Fruit fly (Drosophila melanogaster) whole organism, embryonic: ENCODE measurements around the gene Sbds.

ENCODE experiments used
- Aef1 ChIP-seq: fragments of 200-800 bp; sonication (Bioruptor generic); IDR thresholded peaks from 3 replicates; pipeline ENCODE4 v1.3.6; 2022; ENCODE audit warnings: missing biosample characterization, missing genetic modification characterization
- CG11504 ChIP-seq: fragments of 200-800 bp; sonication (Bioruptor generic); optimal IDR thresholded peaks from 3 replicates; lab custom pipeline; 2019; ENCODE audit warnings: missing biosample characterization, mild to moderate bottlenecking, missing genetic modification characterization, moderate library complexity
- CG12071 ChIP-seq: fragments of 200-800 bp; sonication (Bioruptor generic); optimal IDR thresholded peaks from 3 replicates; lab custom pipeline; 2018; ENCODE audit warnings: missing biosample characterization, mild to moderate bottlenecking, missing genetic modification characterization
- CG13624 ChIP-seq: fragments of 200-800 bp; sonication (Bioruptor generic); optimal IDR thresholded peaks from 2 replicates; lab custom pipeline; 2016; ENCODE audit warnings: missing biosample characterization, missing genetic modification characterization
- CG14710 ChIP-seq: fragments of 200-800 bp; sonication (Bioruptor generic); optimal IDR thresholded peaks from 3 replicates; lab custom pipeline; 2019; ENCODE audit warnings: missing biosample characterization, mild to moderate bottlenecking, missing genetic modification characterization, moderate library complexity
- CG17568 ChIP-seq: fragments of 200-800 bp; sonication (Bioruptor generic); optimal IDR thresholded peaks from 2 replicates; lab custom pipeline; 2018; ENCODE audit warnings: missing biosample characterization, mild to moderate bottlenecking, missing genetic modification characterization, moderate library complexity
- CG17829 ChIP-seq: fragments of 200-800 bp; optimal IDR thresholded peaks from 2 replicates; lab custom pipeline; 2019; ENCODE audit warnings: missing biosample characterization, mild to moderate bottlenecking, missing genetic modification characterization, moderate library complexity
- CG2875 ChIP-seq: fragments of 200-800 bp; sonication (Bioruptor generic); optimal IDR thresholded peaks from 2 replicates; lab custom pipeline; 2017; ENCODE audit warnings: missing biosample characterization, mild to moderate bottlenecking, missing genetic modification characterization, missing genetic modification reagents
- CG30431 ChIP-seq: fragments of 200-800 bp; sonication (Bioruptor generic); optimal IDR thresholded peaks from 2 replicates; lab custom pipeline; 2017; ENCODE audit warnings: missing biosample characterization, missing genetic modification characterization
- CG3065 ChIP-seq: fragments of 200-800 bp; sonication (Bioruptor generic); optimal IDR thresholded peaks from 2 replicates; lab custom pipeline; 2016; ENCODE audit warnings: missing biosample characterization, missing genetic modification characterization
- CG34224 ChIP-seq: fragments of 200-800 bp; sonication (Bioruptor generic); IDR thresholded peaks from 3 replicates; pipeline ENCODE4 v1.3.6; 2022; ENCODE audit warnings: missing biosample characterization, missing genetic modification characterization; ENCODE audit not compliant: partially characterized antibody
- CG34376 ChIP-seq: fragments of 200-800 bp; sonication (Bioruptor generic); optimal IDR thresholded peaks from 2 replicates; lab custom pipeline; 2018; ENCODE audit warnings: missing biosample characterization, mild to moderate bottlenecking, missing genetic modification characterization
- CG42726 ChIP-seq: fragments of 200-800 bp; sonication (Bioruptor generic); IDR thresholded peaks from 2 replicates; pipeline ENCODE4 v1.3.6; 2022; ENCODE audit warnings: missing biosample characterization, missing genetic modification characterization; ENCODE audit not compliant: partially characterized antibody
- CG4328 ChIP-seq: fragments of 200-800 bp; sonication (Bioruptor generic); optimal IDR thresholded peaks from 3 replicates; lab custom pipeline; 2017; ENCODE audit warnings: missing biosample characterization, missing genetic modification reagents, missing genetic modification characterization
- CG4854 ChIP-seq: fragments of 200-800 bp; sonication (Bioruptor generic); optimal IDR thresholded peaks from 2 replicates; lab custom pipeline; 2016; ENCODE audit warnings: missing biosample characterization, missing genetic modification characterization, inconsistent platforms
- CG6254 ChIP-seq: fragments of 200-800 bp; sonication (Bioruptor generic); optimal IDR thresholded peaks from 3 replicates; lab custom pipeline; 2017; ENCODE audit warnings: mild to moderate bottlenecking, missing biosample characterization, missing genetic modification reagents, missing genetic modification characterization
- CG6765 ChIP-seq: fragments of 200-800 bp; sonication (Bioruptor generic); optimal IDR thresholded peaks from 3 replicates; lab custom pipeline; 2017; ENCODE audit warnings: missing biosample characterization, mild to moderate bottlenecking, missing genetic modification characterization
- CG8359 ChIP-seq: fragments of 200-800 bp; sonication (Bioruptor generic); optimal IDR thresholded peaks from 2 replicates; lab custom pipeline; 2017; ENCODE audit warnings: missing biosample characterization, mild to moderate bottlenecking, missing genetic modification characterization, borderline replicate concordance
- CkIIα-i1 ChIP-seq: fragments of 200-800 bp; sonication (Bioruptor generic); IDR thresholded peaks from 2 replicates; pipeline ENCODE4 v1.3.6; 2022; ENCODE audit warnings: missing biosample characterization, missing genetic modification characterization
- D19A ChIP-seq: fragments of 200-800 bp; optimal IDR thresholded peaks from 3 replicates; lab custom pipeline; 2019; ENCODE audit warnings: missing biosample characterization, mild to moderate bottlenecking, missing genetic modification characterization, moderate library complexity
- Doc2 ChIP-seq: fragments of 200-800 bp; sonication (Bioruptor generic); IDR thresholded peaks from 2 replicates; pipeline ENCODE4 v1.3.6; 2022; ENCODE audit warnings: missing biosample characterization, missing genetic modification characterization
- E2f2 ChIP-seq: fragments of 200-800 bp; sonication (Bioruptor generic); IDR thresholded peaks from 2 replicates; pipeline ENCODE4 v1.3.6; 2022; ENCODE audit warnings: missing biosample characterization, missing genetic modification characterization
- Hr39 ChIP-seq: fragments of >200 bp; optimal IDR thresholded peaks from 2 replicates; lab custom pipeline; 2017
- MTF-1 ChIP-seq: fragments of 200-800 bp; sonication (Bioruptor generic); optimal IDR thresholded peaks from 2 replicates; lab custom pipeline; 2018; ENCODE audit warnings: missing biosample characterization, mild to moderate bottlenecking, missing genetic modification characterization, borderline replicate concordance
- Neu2 ChIP-seq: fragments of 200-800 bp; sonication (Bioruptor generic); optimal IDR thresholded peaks from 3 replicates; lab custom pipeline; 2016; ENCODE audit warnings: missing biosample characterization, missing genetic modification characterization, borderline replicate concordance
- PHDP ChIP-seq: fragments of 200-800 bp; sonication (Bioruptor generic); optimal IDR thresholded peaks from 3 replicates; lab custom pipeline; 2018; ENCODE audit warnings: missing biosample characterization, mild to moderate bottlenecking, missing genetic modification characterization, moderate library complexity
- Sry-β ChIP-seq: fragments of 200-800 bp; sonication (Bioruptor generic); optimal IDR thresholded peaks from 2 replicates; lab custom pipeline; 2018; ENCODE audit warnings: missing biosample characterization, mild to moderate bottlenecking, missing genetic modification characterization, moderate library complexity
- Tbp ChIP-seq: fragments of >200 bp; optimal IDR thresholded peaks from 2 replicates; lab custom pipeline; 2018; ENCODE audit warnings: missing biosample characterization, missing genetic modification characterization
- YL-1 ChIP-seq: fragments of 200-800 bp; sonication (Bioruptor generic); optimal IDR thresholded peaks from 3 replicates; lab custom pipeline; 2017; ENCODE audit warnings: missing biosample characterization, mild to moderate bottlenecking, missing genetic modification characterization
- ase ChIP-seq: fragments of 200-800 bp; sonication (Bioruptor generic); IDR thresholded peaks from 3 replicates; pipeline ENCODE4 v1.3.6; 2022; ENCODE audit warnings: missing biosample characterization, missing genetic modification characterization
- br ChIP-seq: fragments of >200 bp; optimal IDR thresholded peaks from 2 replicates; lab custom pipeline; 2017
- ci ChIP-seq: fragments of 200-800 bp; sonication (Bioruptor generic); IDR thresholded peaks from 3 replicates; pipeline ENCODE4 v1.3.6; 2022; ENCODE audit warnings: missing biosample characterization, missing genetic modification characterization
- crp ChIP-seq, 2 experiments: fragments of 200-800 bp; sonication (Bioruptor generic); optimal IDR thresholded peaks; 2 replicates in 1 of 2; 3 replicates in 1 of 2; lab custom pipeline; 2017; ENCODE audit warnings: missing biosample characterization in 2 of 2, missing genetic modification characterization in 2 of 2, mild to moderate bottlenecking in 1 of 2, moderate library complexity in 1 of 2
- cwo ChIP-seq: fragments of 200-800 bp; sonication (Bioruptor generic); optimal IDR thresholded peaks from 3 replicates; lab custom pipeline; 2017; ENCODE audit warnings: missing biosample characterization, missing genetic modification characterization, mild to moderate bottlenecking, moderate library complexity, missing genetic modification reagents
- dm ChIP-seq: fragments of 200-800 bp; sonication (Bioruptor generic); optimal IDR thresholded peaks from 3 replicates; lab custom pipeline; 2016; ENCODE audit warnings: missing biosample characterization, missing genetic modification characterization
- dmrt99B ChIP-seq: fragments of 200-800 bp; sonication (Bioruptor generic); optimal IDR thresholded peaks from 2 replicates; lab custom pipeline; 2018; ENCODE audit warnings: missing biosample characterization, mild to moderate bottlenecking, missing genetic modification characterization, moderate library complexity
- exex ChIP-seq: fragments of 200-800 bp; sonication (Bioruptor generic); optimal IDR thresholded peaks from 4 replicates; lab custom pipeline; 2018; ENCODE audit warnings: missing biosample characterization, mild to moderate bottlenecking, missing genetic modification characterization, moderate library complexity
- gro ChIP-seq: fragments of 200-800 bp; sonication (Bioruptor generic); optimal IDR thresholded peaks from 2 replicates; lab custom pipeline; 2016; ENCODE audit warnings: missing biosample characterization, missing genetic modification characterization
- h ChIP-seq: fragments of >200 bp; optimal IDR thresholded peaks from 2 replicates; lab custom pipeline; 2017
- insv ChIP-seq, 2 experiments: fragments of 200-800 bp; sonication (Bioruptor generic); optimal IDR thresholded peaks; 3 replicates each; lab custom pipeline; 2016 to 2018; ENCODE audit warnings: missing biosample characterization in 2 of 2, missing genetic modification characterization in 2 of 2
- jigr1 ChIP-seq: fragments of 200-800 bp; sonication (Bioruptor generic); IDR thresholded peaks from 3 replicates; pipeline ENCODE4 v1.3.6; 2022; ENCODE audit warnings: missing biosample characterization, missing genetic modification characterization
- knrl ChIP-seq: fragments of 200-800 bp; sonication (Bioruptor generic); IDR thresholded peaks from 3 replicates; pipeline ENCODE4 v1.3.6; 2022; ENCODE audit warnings: missing biosample characterization, missing genetic modification characterization; ENCODE audit not compliant: partially characterized antibody
- org-1 ChIP-seq: fragments of 200-800 bp; sonication (Bioruptor generic); optimal IDR thresholded peaks from 2 replicates; lab custom pipeline; 2017; ENCODE audit warnings: missing biosample characterization, missing genetic modification characterization
- pho ChIP-seq: fragments of 200-800 bp; sonication (Bioruptor generic); optimal IDR thresholded peaks from 2 replicates; lab custom pipeline; 2016; ENCODE audit warnings: missing biosample characterization, missing genetic modification characterization
- sens-2 ChIP-seq: fragments of 200-800 bp; sonication (Bioruptor generic); IDR thresholded peaks from 2 replicates; pipeline ENCODE4 v1.3.6; 2022; ENCODE audit warnings: missing biosample characterization, missing genetic modification characterization
- slbo ChIP-seq: fragments of 200-800 bp; sonication (Bioruptor generic); IDR thresholded peaks from 2 replicates; pipeline ENCODE4 v1.3.6; 2022; ENCODE audit warnings: missing biosample characterization, missing genetic modification characterization
- so ChIP-seq: fragments of 200-800 bp; sonication (Bioruptor generic); IDR thresholded peaks from 3 replicates; pipeline ENCODE4 v1.3.6; 2022; ENCODE audit warnings: missing biosample characterization, missing genetic modification characterization
- sug ChIP-seq: fragments of 200-800 bp; optimal IDR thresholded peaks from 2 replicates; lab custom pipeline; 2019; ENCODE audit warnings: missing biosample characterization, mild to moderate bottlenecking, missing genetic modification characterization, moderate library complexity
- vvl ChIP-seq: fragments of 200-800 bp; sonication (Bioruptor generic); IDR thresholded peaks from 2 replicates; pipeline ENCODE4 v1.3.6; 2022; ENCODE audit warnings: missing biosample characterization, missing genetic modification characterization
- zen ChIP-seq: fragments of 200-800 bp; sonication (Bioruptor generic); optimal IDR thresholded peaks from 3 replicates; lab custom pipeline; 2018; ENCODE audit warnings: missing biosample characterization, mild to moderate bottlenecking, missing genetic modification characterization, moderate library complexity

Sbds gene

DNA sequence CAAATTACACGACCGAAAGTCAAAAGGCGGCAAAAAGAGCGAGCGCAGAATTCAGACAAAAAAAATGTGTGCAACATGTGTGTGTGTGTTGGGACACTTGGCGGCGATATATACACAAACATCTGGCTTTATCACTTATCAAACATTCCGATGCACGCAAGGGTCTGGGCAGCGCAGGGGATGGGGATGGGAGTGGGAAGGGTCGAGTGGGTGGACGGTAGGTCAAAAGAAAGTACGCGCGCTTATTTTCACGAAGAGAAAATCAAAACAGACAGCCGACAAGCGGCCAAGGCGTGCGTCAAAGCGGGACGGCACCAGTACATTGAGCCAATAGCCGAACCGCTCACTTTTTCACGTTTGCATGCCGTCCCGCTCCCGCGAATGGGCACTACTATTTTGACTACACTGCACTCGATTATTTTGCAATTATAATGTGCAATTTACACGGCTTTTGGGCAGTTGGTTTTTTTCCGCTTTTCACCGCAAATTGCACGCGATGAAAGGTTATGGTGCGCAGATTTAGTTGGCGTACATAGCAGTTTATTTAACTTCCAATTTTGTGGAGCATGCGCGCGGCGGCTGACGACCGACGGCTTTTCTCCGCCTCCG lies 10.5 kb upstream of the Sbds start (continued):
- no peak for TF ChIP-seq sug (tag; lab: Kevin White, UChicago)
- no peak for TF ChIP-seq h
- no peak for TF ChIP-seq CG4328
- TF ChIP-seq Doc2 (GFP tag; lab: Robert Waterston, UW): no peak
- TF ChIP-seq so (GFP tag; lab: Robert Waterston, UW): no peak
- no peak for TF ChIP-seq CG8359
- no peak for TF ChIP-seq CG14710 (tag; lab: Kevin White, UChicago)
- peak; percentile 35; the same call in 1 of the 2 replicates for TF ChIP-seq slbo
- no peak for TF ChIP-seq CG6254 (GFP tag; lab: Kevin White, UChicago)
- TF ChIP-seq CG12071 (GFP tag; lab: Kevin White, UChicago): no peak
- TF ChIP-seq ase (GFP tag; lab: Robert Waterston, UW): no peak
- no peak for TF ChIP-seq CG34224 (GFP tag; lab: Robert Waterston, UW)
- no peak for TF ChIP-seq cwo (GFP tag; lab: Kevin White, UChicago)
- no peak for TF ChIP-seq CG34376 (GFP tag; lab: Kevin White, UChicago)
- no peak for TF ChIP-seq pho (GFP tag; lab: Kevin White, UChicago)
- TF ChIP-seq br (lab: Kevin White, UChicago): no peak
- peak; percentile 47; the same call in 2 of the 3 replicates for TF ChIP-seq knrl
- TF ChIP-seq Aef1 (GFP tag; lab: Robert Waterston, UW): no peak; the same call in 2 of the 3 replicates
- TF ChIP-seq dm (GFP tag; lab: Kevin White, UChicago): peak; percentile 51
- TF ChIP-seq CkIIα-i1: no peak
- no peak for TF ChIP-seq org-1 (GFP tag; lab: Kevin White, UChicago)
- TF ChIP-seq CG17829 (tag; lab: Kevin White, UChicago): peak; percentile 14
- no peak for TF ChIP-seq MTF-1
- TF ChIP-seq E2f2: peak; percentile 44; the same call in 1 of the 2 replicates
- peak; percentile 49; the same call in 2 of the 3 replicates for TF ChIP-seq ci
- TF ChIP-seq insv (GFP tag; optimal IDR thresholded peaks at IDR 0.05; lab: Kevin White, UChicago): peak in 1 of 2 experiments; percentile 61
- no peak for TF ChIP-seq D19A (tag; lab: Kevin White, UChicago)
- no peak for TF ChIP-seq CG17568 (GFP tag; lab: Kevin White, UChicago)
- TF ChIP-seq crp (GFP tag; optimal IDR thresholded peaks at IDR 0.05; lab: Kevin White, UChicago): peak in 1 of 2 experiments; percentile 24
- no peak for TF ChIP-seq CG3065 (GFP tag; lab: Kevin White, UChicago)
- no peak for TF ChIP-seq PHDP (tag; lab: Kevin White, UChicago)
- no peak for TF ChIP-seq exex (tag; lab: Kevin White, UChicago)
- TF ChIP-seq CG42726: peak; percentile 28; the same call in 1 of the 2 replicates
- no peak for TF ChIP-seq CG6765 (GFP tag; lab: Kevin White, UChicago)
- TF ChIP-seq Sry-β (GFP tag; lab: Kevin White, UChicago): no peak
- peak; percentile 87 for TF ChIP-seq vvl (GFP tag; lab: Robert Waterston, UW)
- no peak for TF ChIP-seq CG2875 (GFP tag; lab: Kevin White, UChicago)
- TF ChIP-seq sens-2 (GFP tag; lab: Robert Waterston, UW): peak; percentile 45; the same call in 1 of the 2 replicates
- TF ChIP-seq gro (GFP tag; lab: Kevin White, UChicago): no peak
- peak; percentile 97 for TF ChIP-seq YL-1 (GFP tag; lab: Kevin White, UChicago)
- TF ChIP-seq Hr39: no peak
- TF ChIP-seq Tbp (GFP tag; lab: Kevin White, UChicago): no peak
- no peak for TF ChIP-seq CG13624 (GFP tag; lab: Kevin White, UChicago)
- no peak for TF ChIP-seq CG4854 (GFP tag; lab: Kevin White, UChicago)
- no peak for TF ChIP-seq CG11504 (tag; lab: Kevin White, UChicago)
- no peak for TF ChIP-seq jigr1 (GFP tag; lab: Robert Waterston, UW)
- no peak for TF ChIP-seq dmrt99B
- peak; percentile 99 for TF ChIP-seq Neu2 (GFP tag; lab: Kevin White, UChicago)
- no peak for TF ChIP-seq CG30431 (GFP tag; lab: Kevin White, UChicago)
- peak; percentile 7 for TF ChIP-seq zen
